Fruit fly (Drosophila melanogaster) whole organism, wandering third instar larva: ENCODE data around the gene bru3.

Source experiments
- Abd-B ChIP-seq: fragments of >200 bp; optimal IDR thresholded peaks from 2 replicates; lab custom pipeline; 2017; ENCODE audit warnings: missing biosample characterization, missing genetic modification characterization
- CG32264 ChIP-seq: fragments of 200-800 bp; sonication (Bioruptor generic); optimal IDR thresholded peaks from 2 replicates; lab custom pipeline; 2016; ENCODE audit warnings: missing biosample characterization, missing genetic modification characterization
- CrebA ChIP-seq: fragments of 200-800 bp; sonication (Bioruptor generic); optimal IDR thresholded peaks from 2 replicates; lab custom pipeline; 2016; ENCODE audit warnings: missing biosample characterization, mild to moderate bottlenecking, missing genetic modification characterization, borderline replicate concordance
- Dif ChIP-seq: fragments of 200-275, 200-300 bp; sonication (Bioruptor generic); optimal IDR thresholded peaks from 2 replicates; lab custom pipeline; 2018; ENCODE audit warnings: missing biosample characterization, missing genetic modification characterization; ENCODE audit not compliant: partially characterized antibody
- GATAd ChIP-seq: sonication (Bioruptor generic); optimal IDR thresholded peaks from 2 replicates; lab custom pipeline; 2016; ENCODE audit warnings: missing biosample characterization, missing genetic modification characterization
- HLH106 ChIP-seq: fragments of 200-800 bp; optimal IDR thresholded peaks from 3 replicates; lab custom pipeline; 2019; ENCODE audit warnings: missing biosample characterization, mild to moderate bottlenecking, missing genetic modification characterization, moderate library complexity
- Hr83 ChIP-seq: fragments of 200-300 bp; sonication (Bioruptor generic); optimal IDR thresholded peaks from 2 replicates; lab custom pipeline; 2016; ENCODE audit warnings: missing biosample characterization, mild to moderate bottlenecking, missing genetic modification characterization, moderate library complexity; ENCODE audit not compliant: poor library complexity, severe bottlenecking
- OdsH ChIP-seq: fragments of 200-800 bp; sonication (Bioruptor generic); optimal IDR thresholded peaks from 2 replicates; lab custom pipeline; 2016; ENCODE audit warnings: missing biosample characterization, mild to moderate bottlenecking, missing genetic modification characterization
- Rel ChIP-seq, 2 experiments: fragments of 200-800 bp; sonication (Bioruptor generic) in 1 of 2; optimal IDR thresholded peaks; 2 replicates in 1 of 2; 3 replicates in 1 of 2; lab custom pipeline; 2016 to 2019; ENCODE audit warnings: mild to moderate bottlenecking in 2 of 2, missing biosample characterization in 2 of 2, missing genetic modification characterization in 2 of 2, moderate library complexity in 1 of 2
- Vsx2 ChIP-seq: fragments of 200-300, 225-300 bp; sonication (Bioruptor generic); optimal IDR thresholded peaks from 2 replicates; lab custom pipeline; 2018; ENCODE audit warnings: missing biosample characterization, missing genetic modification characterization; ENCODE audit not compliant: partially characterized antibody
- br ChIP-seq: fragments of 200-800 bp; sonication (Bioruptor generic); optimal IDR thresholded peaks from 2 replicates; lab custom pipeline; 2016; ENCODE audit warnings: missing biosample characterization, missing genetic modification characterization
- brk ChIP-seq: fragments of 200-800 bp; sonication (Bioruptor generic); optimal IDR thresholded peaks from 2 replicates; lab custom pipeline; 2016; ENCODE audit warnings: missing biosample characterization, mild to moderate bottlenecking, missing genetic modification characterization
- dl ChIP-seq, 2 experiments: fragments of 175-275, 200-275 bp in 1 of 2; fragments of 200-275 bp in 1 of 2; sonication (Bioruptor generic); optimal IDR thresholded peaks; lab custom pipeline; 2018; ENCODE audit warnings: mild to moderate bottlenecking in 2 of 2, missing biosample characterization in 2 of 2, missing genetic modification characterization in 2 of 2, moderate library complexity in 2 of 2; ENCODE audit not compliant: partially characterized antibody in 2 of 2, insufficient read depth in 1 of 2
- dmrt93B ChIP-seq: fragments of 200-800 bp; sonication (Bioruptor generic); optimal IDR thresholded peaks from 2 replicates; lab custom pipeline; 2018; ENCODE audit warnings: missing biosample characterization, mild to moderate bottlenecking, missing genetic modification characterization
- foxo ChIP-seq, 2 experiments: fragments of 200-800 bp; sonication (Bioruptor generic); optimal IDR thresholded peaks; 2 replicates in 1 of 2; 3 replicates in 1 of 2; lab custom pipeline; 2016 to 2017; ENCODE audit warnings: missing biosample characterization in 2 of 2, missing genetic modification characterization in 2 of 2
- fru ChIP-seq: fragments of 200-800 bp; sonication (Bioruptor generic); optimal IDR thresholded peaks from 3 replicates; lab custom pipeline; 2016; ENCODE audit warnings: missing biosample characterization, mild to moderate bottlenecking, missing genetic modification characterization
- h ChIP-seq: fragments of 200-800 bp; sonication (Bioruptor generic); optimal IDR thresholded peaks from 3 replicates; lab custom pipeline; 2016; ENCODE audit warnings: missing biosample characterization, mild to moderate bottlenecking, missing genetic modification characterization
- jim ChIP-seq: fragments of 175-275, 200-325 bp; sonication (Bioruptor generic); optimal IDR thresholded peaks from 2 replicates; lab custom pipeline; 2016; ENCODE audit warnings: missing biosample characterization, mild to moderate bottlenecking, missing genetic modification characterization
- lola ChIP-seq: fragments of >200 bp; optimal IDR thresholded peaks from 2 replicates; lab custom pipeline; 2017; ENCODE audit warnings: missing biosample characterization, missing genetic modification characterization
- pan ChIP-seq: fragments of >200 bp; optimal IDR thresholded peaks from 2 replicates; lab custom pipeline; 2017
- psq ChIP-seq: fragments of 200-800 bp; sonication (Bioruptor generic); optimal IDR thresholded peaks from 3 replicates; lab custom pipeline; 2017; ENCODE audit warnings: missing biosample characterization, mild to moderate bottlenecking, missing genetic modification characterization, moderate library complexity
- rgr ChIP-seq: fragments of 200-800 bp; sonication (Bioruptor generic); optimal IDR thresholded peaks from 3 replicates; lab custom pipeline; 2016; ENCODE audit warnings: missing biosample characterization, mild to moderate bottlenecking, missing genetic modification characterization
- sage ChIP-seq: fragments of 200-800 bp; sonication (Bioruptor generic); optimal IDR thresholded peaks from 2 replicates; lab custom pipeline; 2016; ENCODE audit warnings: missing biosample characterization, mild to moderate bottlenecking, missing genetic modification characterization
- sv ChIP-seq: fragments of 200-800 bp; sonication (Bioruptor generic); optimal IDR thresholded peaks from 3 replicates; lab custom pipeline; 2016; ENCODE audit warnings: missing biosample characterization, missing genetic modification characterization
- tai ChIP-seq: sonication (Bioruptor generic); optimal IDR thresholded peaks from 2 replicates; lab custom pipeline; 2016; ENCODE audit warnings: missing biosample characterization, missing genetic modification characterization
- woc ChIP-seq: sonication (Bioruptor generic); optimal IDR thresholded peaks from 2 replicates; lab custom pipeline; 2016; ENCODE audit warnings: missing biosample characterization, mild to moderate bottlenecking, missing genetic modification characterization

bru3 gene

dm6 chr3L:13738425-13738824 is 64.8 kb downstream of the bru3 start:
- TF ChIP-seq sv (GFP tag; lab: Kevin White, UChicago): no peak

dm6 chr3L:13708872-13709271 is 94.3 kb downstream of the bru3 start:
- TF ChIP-seq fru (GFP tag; lab: Kevin White, UChicago): no peak
- no peak for TF ChIP-seq pan (lab: Kevin White, UChicago)
- TF ChIP-seq Rel (GFP tag; optimal IDR thresholded peaks at IDR 0.05; lab: Kevin White, UChicago): no peak
- no peak for TF ChIP-seq Rel (tag; optimal IDR thresholded peaks at IDR 0.05; lab: Kevin White, UChicago)
- TF ChIP-seq CrebA (GFP tag; lab: Kevin White, UChicago): no peak
- TF ChIP-seq CG32264 (GFP tag; lab: Kevin White, UChicago): no peak
- TF ChIP-seq foxo (GFP tag; optimal IDR thresholded peaks at IDR 0.05; lab: Kevin White, UChicago): no peak
- TF ChIP-seq tai: no peak
- no peak for TF ChIP-seq brk
- TF ChIP-seq woc (GFP tag; lab: Kevin White, UChicago): no peak
- TF ChIP-seq Hr83 (GFP tag; lab: Kevin White, UChicago): no peak
- no peak for TF ChIP-seq rgr (GFP tag; lab: Kevin White, UChicago)
- no peak for TF ChIP-seq OdsH (GFP tag; lab: Kevin White, UChicago)
- TF ChIP-seq lola (GFP tag; lab: Kevin White, UChicago): no peak
- no peak for TF ChIP-seq GATAd (GFP tag; lab: Kevin White, UChicago)
- TF ChIP-seq h (GFP tag; lab: Kevin White, UChicago): no peak
- TF ChIP-seq sage (GFP tag; lab: Kevin White, UChicago): no peak
- no peak for TF ChIP-seq br (GFP tag; lab: Kevin White, UChicago)
- TF ChIP-seq psq: no peak

- no peak for TF ChIP-seq dl (GFP tag; optimal IDR thresholded peaks at IDR 0.05; lab: Kevin White, UChicago; ENCODE audit: insufficient read depth in 1 of 2, partially characterized antibody in 2 of 2)
- no peak for TF ChIP-seq HLH106 (tag; lab: Kevin White, UChicago)
- TF ChIP-seq h (GFP tag; lab: Kevin White, UChicago): no peak
- no peak for TF ChIP-seq br (GFP tag; lab: Kevin White, UChicago)
Observed at dm6 chr3L:13674722-13675121, 128.5 kb downstream of the bru3 start.

dm6 chr3L:13673625-13674024 is 129.6 kb downstream of the bru3 start:
- TF ChIP-seq GATAd (GFP tag; lab: Kevin White, UChicago): no peak
- TF ChIP-seq jim (GFP tag; lab: Kevin White, UChicago): no peak
- TF ChIP-seq tai: no peak
- no peak for TF ChIP-seq pan (lab: Kevin White, UChicago)
- TF ChIP-seq fru (GFP tag; lab: Kevin White, UChicago): no peak
- TF ChIP-seq br (GFP tag; lab: Kevin White, UChicago): no peak
- no peak for TF ChIP-seq dmrt93B (GFP tag; lab: Kevin White, UChicago)
- no peak for TF ChIP-seq rgr (GFP tag; lab: Kevin White, UChicago)
- TF ChIP-seq, all 38 proteins: peak for 0

dm6 chr3L:13666680-13667671 is 136.2 kb downstream of the bru3 start:
- no peak for TF ChIP-seq Abd-B (GFP tag; lab: Kevin White, UChicago)
- no peak for TF ChIP-seq Vsx2
- TF ChIP-seq Dif (GFP tag; lab: Kevin White, UChicago): no peak

dm6 chr3L:13662567-13663146 is 140.5 kb downstream of the bru3 start:
- TF ChIP-seq jim (GFP tag; lab: Kevin White, UChicago) (no peak), lola (GFP tag; lab: Kevin White, UChicago) (no peak), Rel (GFP tag; optimal IDR thresholded peaks at IDR 0.05; lab: Kevin White, UChicago) (no peak), Rel (tag; optimal IDR thresholded peaks at IDR 0.05; lab: Kevin White, UChicago) (no peak)
